Fruit fly (Drosophila melanogaster): ENCODE measurements around the gene cDIP.
A peak's percentile ranks its signal among the peaks of the same experiment; 100 is the strongest.

cDIP gene

dm6 chr3R:21179592-21180390, 18.9 kb upstream of the cDIP start (continued):
- TF ChIP-seq CG8281 (tag; optimal IDR thresholded peaks at IDR 0.05) (no peak), onecut (GFP tag; IDR thresholded peaks at IDR 0.05) (peak; percentile 18; the same call in 1 of the 2 replicates), CG15269 (tag; optimal IDR thresholded peaks at IDR 0.05) (no peak), nmo (GFP tag; optimal IDR thresholded peaks at IDR 0.05) (peak; percentile 27), Fer1 (GFP tag; optimal IDR thresholded peaks at IDR 0.05) (no peak), CG10565 (GFP tag; optimal IDR thresholded peaks at IDR 0.05) (no peak), Bteb2 (GFP tag; optimal IDR thresholded peaks at IDR 0.05) (no peak), CG32772 (GFP tag; IDR thresholded peaks at IDR 0.05) (no peak), CG7556 (GFP tag; optimal IDR thresholded peaks at IDR 0.05) (no peak), ems (GFP tag; optimal IDR thresholded peaks at IDR 0.05) (no peak), croc (GFP tag; conservative IDR thresholded peaks at IDR 0.05) (no peak), CG8765 (GFP tag; IDR thresholded peaks at IDR 0.05) (no peak), trh (GFP tag; optimal IDR thresholded peaks at IDR 0.05) (no peak), Med (GFP tag) (peak; percentile 89), CG5953 (GFP tag; IDR thresholded peaks at IDR 0.05) (no peak), Dll (GFP tag; IDR thresholded peaks at IDR 0.05; ENCODE audit: partially characterized antibody) (no peak), HLH54F (GFP tag; optimal IDR thresholded peaks at IDR 0.05) (no peak), H2.0 (GFP tag; IDR thresholded peaks at IDR 0.05) (no peak), Optix (GFP tag; IDR thresholded peaks at IDR 0.05) (no peak), CG2712 (tag; optimal IDR thresholded peaks at IDR 0.05) (no peak), CG10274 (GFP tag; optimal IDR thresholded peaks at IDR 0.05) (no peak), MESR4 (GFP tag; optimal IDR thresholded peaks at IDR 0.05) (no peak), Bgb (GFP tag; IDR thresholded peaks at IDR 0.05; ENCODE audit: partially characterized antibody) (peak; percentile 62), Opbp (GFP tag; IDR thresholded peaks at IDR 0.05; ENCODE audit: partially characterized antibody) (peak; percentile 46; the same call in 1 of the 3 replicates), Nf-YB (GFP tag; optimal IDR thresholded peaks at IDR 0.05) (no peak), maf-S (GFP tag; optimal IDR thresholded peaks at IDR 0.05) (no peak), ken (GFP tag; IDR thresholded peaks at IDR 0.05) (no peak), CG30403 (GFP tag; optimal IDR thresholded peaks at IDR 0.05) (no peak), CG14965 (GFP tag; optimal IDR thresholded peaks at IDR 0.05; ENCODE audit: borderline replicate concordance) (peak; percentile 89), CG9437 (GFP tag; optimal IDR thresholded peaks at IDR 0.05) (no peak), CG7372 (GFP tag; IDR thresholded peaks at IDR 0.05) (no peak), ci (GFP tag; IDR thresholded peaks at IDR 0.05) (0 out of 3 replicates have a peak, but pooled peaks have one; percentile 32), CG15514 (GFP tag; optimal IDR thresholded peaks at IDR 0.05) (peak; percentile 40), CG2889 (GFP tag; IDR thresholded peaks at IDR 0.05) (no peak), D19B (GFP tag; optimal IDR thresholded peaks at IDR 0.05) (no peak), CG2120 (GFP tag; optimal IDR thresholded peaks at IDR 0.05) (no peak), CG1529 (GFP tag; optimal IDR thresholded peaks at IDR 0.05) (no peak), vnd (GFP tag; IDR thresholded peaks at IDR 0.05; ENCODE audit: partially characterized antibody) (0 out of 3 replicates have a peak, but pooled peaks have one; percentile 41), MTF-1 (GFP tag; optimal IDR thresholded peaks at IDR 0.05; ENCODE audit: borderline replicate concordance) (no peak), CG10543 (GFP tag; optimal IDR thresholded peaks at IDR 0.05) (no peak), CG4282 (GFP tag; optimal IDR thresholded peaks at IDR 0.05) (no peak), CG30431 (GFP tag; optimal IDR thresholded peaks at IDR 0.05) (no peak), CG9876 (GFP tag; optimal IDR thresholded peaks at IDR 0.05) (no peak), Fer3 (tag; optimal IDR thresholded peaks at IDR 0.05) (no peak), CG6689 (GFP tag; IDR thresholded peaks at IDR 0.05) (no peak), CG32767 (GFP tag; IDR thresholded peaks at IDR 0.05) (no peak), fd96Cb (tag; optimal IDR thresholded peaks at IDR 0.05) (no peak), Rfx (GFP tag; IDR thresholded peaks at IDR 0.05) (peak; percentile 67), CG11247 (GFP tag; IDR thresholded peaks at IDR 0.05) (no peak)

Measured in whole organism, embryonic.